Fruit fly (Drosophila melanogaster): ENCODE measurements around the gene eIF4E1.

Gene eIF4E1

DNA sequence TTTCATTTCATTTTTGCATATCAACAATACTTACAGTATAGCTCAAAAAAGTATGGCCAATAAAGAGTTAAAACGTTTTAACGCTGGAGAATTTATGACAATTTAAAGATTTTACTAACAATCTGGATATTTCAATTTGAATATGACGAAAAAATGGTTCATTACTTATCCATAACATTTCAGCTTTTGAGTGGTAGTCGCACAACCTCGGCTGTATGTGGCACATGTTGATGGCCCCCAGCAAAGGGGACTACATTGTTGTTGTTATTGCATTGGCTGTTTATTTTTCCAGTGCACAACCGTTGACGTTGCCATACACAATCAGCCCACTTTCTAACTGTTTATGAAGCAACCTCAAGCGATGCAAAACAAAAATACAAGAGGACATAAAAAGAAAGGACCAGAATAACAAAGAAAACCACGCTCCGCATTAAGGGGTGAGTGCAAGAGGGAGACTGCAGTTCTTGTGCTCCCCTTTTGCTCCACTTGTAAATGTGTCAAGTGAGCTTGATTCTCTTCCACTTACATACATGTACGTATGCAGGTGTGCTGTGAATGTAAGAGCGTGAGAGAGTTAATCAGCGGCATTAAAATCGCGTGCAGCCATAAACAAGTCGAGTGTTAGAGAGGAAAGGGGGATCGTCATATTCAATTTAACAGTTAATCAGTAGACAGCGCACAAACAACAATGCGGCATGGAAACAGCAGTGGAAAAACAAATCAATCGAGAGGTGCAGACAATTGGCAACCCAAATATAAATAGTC is 18.0 kb upstream of the eIF4E1 start (continued):
- no peak for TF ChIP-seq Lpt (GFP tag; optimal IDR thresholded peaks at IDR 0.05)
- no peak for TF ChIP-seq CG34224 (GFP tag; IDR thresholded peaks at IDR 0.05; ENCODE audit: partially characterized antibody)
- TF ChIP-seq CG15011 (GFP tag; optimal IDR thresholded peaks at IDR 0.05), result no peak
- peak; percentile 63; the same call in 1 of the 2 replicates for TF ChIP-seq esg (GFP tag; conservative IDR thresholded peaks at IDR 0.05)
- TF ChIP-seq CG6272 (GFP tag; IDR thresholded peaks at IDR 0.05), result no peak
- TF ChIP-seq chinmo (GFP tag; IDR thresholded peaks at IDR 0.05; ENCODE audit: partially characterized antibody), result no peak
- peak; percentile 65; the same call in 1 of the 2 replicates for TF ChIP-seq CG6689 (GFP tag; IDR thresholded peaks at IDR 0.05)
- peak; percentile 47 for TF ChIP-seq D19A (tag; optimal IDR thresholded peaks at IDR 0.05)
- TF ChIP-seq Med (GFP tag), result peak; percentile 81
- no peak for TF ChIP-seq mam (GFP tag; optimal IDR thresholded peaks at IDR 0.05)
- no peak for TF ChIP-seq MESR4 (GFP tag; optimal IDR thresholded peaks at IDR 0.05)
- no peak for TF ChIP-seq Ravus (GFP tag; IDR thresholded peaks at IDR 0.05)
- TF ChIP-seq da (GFP tag; optimal IDR thresholded peaks at IDR 0.05), result no peak
- TF ChIP-seq tgo (GFP tag; IDR thresholded peaks at IDR 0.05), result peak; percentile 40; the same call in 2 of the 3 replicates
- TF ChIP-seq CG17186 (GFP tag; optimal IDR thresholded peaks at IDR 0.05), result no peak
- TF ChIP-seq CG15269 (tag; optimal IDR thresholded peaks at IDR 0.05), result peak; percentile 66
- no peak for TF ChIP-seq inv (GFP tag; IDR thresholded peaks at IDR 0.05; ENCODE audit: partially characterized antibody)
- TF ChIP-seq CG7786 (GFP tag; optimal IDR thresholded peaks at IDR 0.05), result peak; percentile 12
- TF ChIP-seq HHEX (GFP tag; optimal IDR thresholded peaks at IDR 0.05), result peak; percentile 42
- peak; percentile 54 for TF ChIP-seq CG14441 (GFP tag; IDR thresholded peaks at IDR 0.05)
- no peak for TF ChIP-seq CG9797 (GFP tag; optimal IDR thresholded peaks at IDR 0.05)
- no peak for TF ChIP-seq CG33213 (GFP tag; optimal IDR thresholded peaks at IDR 0.05)
- TF ChIP-seq caup (GFP tag; optimal IDR thresholded peaks at IDR 0.05; ENCODE audit: severe bottlenecking), result peak; percentile 17
- no peak for TF ChIP-seq Atf-2 (GFP tag; optimal IDR thresholded peaks at IDR 0.05)
- no peak for TF ChIP-seq Spps (tag; optimal IDR thresholded peaks at IDR 0.05)
- TF ChIP-seq D (optimal IDR thresholded peaks at IDR 0.05), result no peak
- peak; percentile 3 for TF ChIP-seq D (GFP tag; optimal IDR thresholded peaks at IDR 0.05)
- peak; percentile 34 for TF ChIP-seq Ssrp (tag; optimal IDR thresholded peaks at IDR 0.05)
- no peak for TF ChIP-seq CHES-1-like (GFP tag; optimal IDR thresholded peaks at IDR 0.05)
- no peak for TF ChIP-seq hth (optimal IDR thresholded peaks at IDR 0.05)
- TF ChIP-seq CG9437 (GFP tag; optimal IDR thresholded peaks at IDR 0.05), result peak; percentile 24
- TF ChIP-seq Fer2 (tag; optimal IDR thresholded peaks at IDR 0.05), result no peak
- peak; percentile 26 for TF ChIP-seq CG13296 (GFP tag; optimal IDR thresholded peaks at IDR 0.05)
- 0 out of 2 replicates have a peak, but pooled peaks have one; percentile 7 for TF ChIP-seq sob (GFP tag; IDR thresholded peaks at IDR 0.05)
- TF ChIP-seq CG16779 (GFP tag; IDR thresholded peaks at IDR 0.05), result no peak
- no peak for TF ChIP-seq usp (GFP tag; optimal IDR thresholded peaks at IDR 0.05)
- peak; percentile 57 for TF ChIP-seq CG2712 (tag; optimal IDR thresholded peaks at IDR 0.05)
- TF ChIP-seq insv (GFP tag; optimal IDR thresholded peaks at IDR 0.05), result no peak
- TF ChIP-seq CG3995 (GFP tag; optimal IDR thresholded peaks at IDR 0.05), result no peak
- peak; percentile 66 for TF ChIP-seq CG17359 (tag; optimal IDR thresholded peaks at IDR 0.05)
- TF ChIP-seq dmrt11E (tag; optimal IDR thresholded peaks at IDR 0.05), result no peak
- no peak for TF ChIP-seq Myb (GFP tag; optimal IDR thresholded peaks at IDR 0.05)
- no peak for TF ChIP-seq CG4328 (GFP tag; optimal IDR thresholded peaks at IDR 0.05)
- no peak for TF ChIP-seq CG17912 (GFP tag; optimal IDR thresholded peaks at IDR 0.05)
- peak; percentile 2 for TF ChIP-seq CG1529 (GFP tag; optimal IDR thresholded peaks at IDR 0.05)
- no peak for TF ChIP-seq CG8944 (GFP tag; optimal IDR thresholded peaks at IDR 0.05)
- TF ChIP-seq tna (GFP tag; IDR thresholded peaks at IDR 0.05; ENCODE audit: partially characterized antibody), result no peak
- no peak for TF ChIP-seq CG15479 (GFP tag; optimal IDR thresholded peaks at IDR 0.05)
- peak; percentile 39 for TF ChIP-seq fd96Cb (tag; optimal IDR thresholded peaks at IDR 0.05)
- TF ChIP-seq pzg (GFP tag; optimal IDR thresholded peaks at IDR 0.05), result no peak
